Fruit fly (Drosophila melanogaster) whole organism: Measurements from ENCODE around the gene Drsl5.

Source experiments
- CG8478 ChIP-seq: fragments of >200 bp; optimal IDR thresholded peaks from 2 replicates; lab custom pipeline; 2018; ENCODE audit warnings: inconsistent platforms
- Dll ChIP-seq: fragments of >200 bp; optimal IDR thresholded peaks from 2 replicates; lab custom pipeline; 2017
- pan ChIP-seq: fragments of >200 bp; optimal IDR thresholded peaks from 2 replicates; lab custom pipeline; 2017
- usp ChIP-seq: fragments of >200 bp; optimal IDR thresholded peaks from 2 replicates; lab custom pipeline; 2017; ENCODE audit warnings: missing biosample characterization, missing genetic modification characterization, mixed read lengths

- TF ChIP-seq CG8478 (lab: Kevin White, UChicago) (no peak), usp (no peak), pan (no peak), Dll (no peak)
These were observed 9.6 kb downstream of the Drsl5 start, which contains the start of gene Gtpx for dm6 chr3L:3325925-3326903.
